Worm (Caenorhabditis elegans): ENCODE results near the gene F44E2.10.

DNA sequence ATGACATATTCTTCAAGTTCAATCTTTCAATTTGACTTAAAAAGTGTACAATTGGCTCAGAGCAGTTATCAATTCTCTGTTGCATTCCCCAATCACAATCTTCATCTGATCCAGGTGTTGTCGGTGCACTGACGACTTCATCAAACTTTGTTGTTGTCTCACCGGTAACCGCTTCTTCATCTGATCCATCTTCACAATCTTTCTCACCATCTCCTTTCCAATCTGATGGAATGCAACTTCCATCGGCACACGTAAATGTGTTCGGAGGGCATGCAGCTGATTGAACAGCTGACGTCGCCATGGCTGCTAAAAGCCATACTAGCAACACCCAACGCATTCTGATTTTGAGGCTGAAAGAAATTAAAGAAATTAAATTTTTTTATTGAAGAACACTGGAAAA is 7.2 kb upstream of the F44E2.10 start, which contains the start of gene F44E2.4:
- no peak for TF ChIP-seq pha-4 (tag; optimal IDR thresholded peaks at IDR 0.05)
- TF ChIP-seq ceh-43 (GFP tag; optimal IDR thresholded peaks at IDR 0.05), result no peak
- no peak for TF ChIP-seq unc-39 (tag; optimal IDR thresholded peaks at IDR 0.05)
